Worm (Caenorhabditis elegans) whole organism, L1 larva: Measurements from ENCODE around the gene srw-11.

ENCODE experiments used
- C04F5.9 ChIP-seq: sonication (generic microtip); optimal IDR thresholded peaks from 2 replicates; lab custom pipeline; 2016; ENCODE audit warnings: missing genetic modification characterization, missing compliant biosample characterization
- F16B12.6 ChIP-seq: fragments of 150-350 bp; optimal IDR thresholded peaks from 2 replicates; lab custom pipeline; 2014; ENCODE audit warnings: missing biosample characterization, missing genetic modification characterization
- Y116A8C.19 ChIP-seq: sonication (generic microtip); optimal IDR thresholded peaks from 2 replicates; lab custom pipeline; 2016; ENCODE audit warnings: missing compliant biosample characterization, missing genetic modification characterization, borderline replicate concordance
- aha-1 ChIP-seq: fragments of 150-350 bp; optimal IDR thresholded peaks from 2 replicates; lab custom pipeline; 2014; ENCODE audit warnings: missing biosample characterization, missing genetic modification characterization
- alr-1 ChIP-seq: fragments of 200-800 bp; sonication (Bioruptor generic); optimal IDR thresholded peaks from 2 replicates; lab custom pipeline; 2018; ENCODE audit warnings: borderline replicate concordance, mild to moderate bottlenecking, missing genetic modification characterization, missing compliant biosample characterization
- ama-1 ChIP-seq: fragments of 150-350 bp; optimal IDR thresholded peaks from 2 replicates; lab custom pipeline; 2014
- ceh-63 ChIP-seq: fragments of 200-800 bp; sonication (Bioruptor generic); optimal IDR thresholded peaks from 2 replicates; lab custom pipeline; 2018; ENCODE audit warnings: mild to moderate bottlenecking, missing genetic modification characterization, missing compliant biosample characterization
- ceh-8 ChIP-seq: fragments of 200-800 bp; sonication (Bioruptor generic); optimal IDR thresholded peaks from 2 replicates; lab custom pipeline; 2018; ENCODE audit warnings: mild to moderate bottlenecking, missing genetic modification characterization, moderate library complexity, missing compliant biosample characterization
- ceh-82 ChIP-seq, 3 experiments: fragments of 150-350 bp in 1 of 3; sonication (generic microtip) in 2 of 3; optimal IDR thresholded peaks; 2 replicates each; lab custom pipeline; 2014 to 2017; ENCODE audit warnings: missing biosample characterization in 3 of 3, missing genetic modification characterization in 3 of 3
- ces-1 ChIP-seq: fragments of 150-350 bp; optimal IDR thresholded peaks from 2 replicates; lab custom pipeline; 2014; ENCODE audit warnings: missing biosample characterization, missing genetic modification reagents, missing genetic modification characterization
- dpl-1 ChIP-seq, 3 experiments: fragments of 150-350 bp in 2 of 3; sonication (generic microtip) in 1 of 3; optimal IDR thresholded peaks; 2 replicates each; lab custom pipeline; 2014 to 2017; ENCODE audit warnings: missing biosample characterization in 3 of 3, missing genetic modification characterization in 3 of 3, missing genetic modification reagents in 3 of 3
- dsc-1 ChIP-seq: sonication (generic microtip); optimal IDR thresholded peaks from 2 replicates; lab custom pipeline; 2016; ENCODE audit warnings: mild to moderate bottlenecking, missing genetic modification characterization, missing compliant biosample characterization
- efl-1 ChIP-seq, 4 experiments: fragments of 150-350 bp; optimal IDR thresholded peaks in 3 of 4; peaks in 1 of 4; 1 replicate in 1 of 4; 2 replicates in 3 of 4; lab custom pipeline; 2014; ENCODE audit warnings: missing biosample characterization in 2 of 4, missing genetic modification characterization in 2 of 4, missing genetic modification reagents in 2 of 4
- elt-3 ChIP-seq, 6 experiments: fragments of 150-350 bp in 1 of 6; sonication (generic microtip); optimal IDR thresholded peaks; 2 replicates each; lab custom pipeline; 2017 to 2018; ENCODE audit warnings: missing biosample characterization in 6 of 6, missing genetic modification characterization in 6 of 6, inconsistent platforms in 1 of 6
- ets-5 ChIP-seq: fragments of 200-800 bp; sonication (Bioruptor generic); IDR thresholded peaks from 2 replicates; pipeline ENCODE4 v1.3.6; 2022; ENCODE audit warnings: missing genetic modification characterization, missing compliant biosample characterization
- fkh-10 ChIP-seq: sonication (generic microtip); optimal IDR thresholded peaks from 2 replicates; lab custom pipeline; 2017; ENCODE audit warnings: missing biosample characterization, missing genetic modification reagents, missing genetic modification characterization
- fkh-8 ChIP-seq: sonication (generic microtip); optimal IDR thresholded peaks from 2 replicates; lab custom pipeline; 2016; ENCODE audit warnings: mild to moderate bottlenecking, missing genetic modification characterization, missing compliant biosample characterization
- fos-1 ChIP-seq: fragments of 150-350 bp; optimal IDR thresholded peaks from 2 replicates; lab custom pipeline; 2014; ENCODE audit warnings: missing biosample characterization, missing genetic modification characterization
- grh-1 ChIP-seq: fragments of 200-800 bp; sonication (Bioruptor generic); IDR thresholded peaks from 2 replicates; pipeline ENCODE4 v1.3.6; 2022; ENCODE audit warnings: missing genetic modification reagents, missing genetic modification characterization, missing compliant biosample characterization
- hlh-17 ChIP-seq: fragments of 200-800 bp; sonication (Bioruptor generic); optimal IDR thresholded peaks from 2 replicates; lab custom pipeline; 2018; ENCODE audit warnings: missing genetic modification characterization, mild to moderate bottlenecking, missing compliant biosample characterization, moderate library complexity, borderline replicate concordance
- hlh-4 ChIP-seq: sonication (generic microtip); optimal IDR thresholded peaks from 2 replicates; lab custom pipeline; 2016; ENCODE audit warnings: mild to moderate bottlenecking, missing genetic modification characterization, missing compliant biosample characterization
- hpl-2 ChIP-seq: fragments of 150-350 bp; optimal IDR thresholded peaks from 2 replicates; lab custom pipeline; 2014; ENCODE audit warnings: missing biosample characterization, missing genetic modification reagents, missing genetic modification characterization
- irx-1 ChIP-seq: sonication (generic microtip); optimal IDR thresholded peaks from 2 replicates; lab custom pipeline; 2016; ENCODE audit warnings: missing genetic modification characterization, missing compliant biosample characterization
- lin-39 ChIP-seq: fragments of 150-350 bp; optimal IDR thresholded peaks from 2 replicates; lab custom pipeline; 2014; ENCODE audit warnings: missing biosample characterization, missing genetic modification reagents, missing genetic modification characterization
- lir-3 ChIP-seq: sonication (generic microtip); optimal IDR thresholded peaks from 2 replicates; lab custom pipeline; 2016; ENCODE audit warnings: mild to moderate bottlenecking, missing genetic modification characterization, moderate library complexity, missing compliant biosample characterization; ENCODE audit not compliant: poor library complexity
- lsy-2 ChIP-seq, 2 experiments: fragments of 150-350 bp; optimal IDR thresholded peaks; 2 replicates each; lab custom pipeline; 2014; ENCODE audit warnings: missing biosample characterization in 2 of 2, missing genetic modification characterization in 2 of 2
- mab-9 ChIP-seq: fragments of 200-800 bp; sonication (Bioruptor generic); IDR thresholded peaks from 2 replicates; pipeline ENCODE4 v1.3.6; 2022; ENCODE audit warnings: missing genetic modification reagents, missing genetic modification characterization, missing compliant biosample characterization
- mdl-1 ChIP-seq, 2 experiments: fragments of 150-350 bp; optimal IDR thresholded peaks; 2 replicates each; lab custom pipeline; 2014 to 2017; ENCODE audit warnings: missing biosample characterization in 2 of 2, missing genetic modification characterization in 2 of 2, inconsistent platforms in 1 of 2
- mef-2 ChIP-seq: fragments of 150-350 bp; optimal IDR thresholded peaks from 2 replicates; lab custom pipeline; 2014; ENCODE audit warnings: missing biosample characterization, missing genetic modification characterization
- nhr-19 ChIP-seq: fragments of 200-800 bp; sonication (Bioruptor generic); conservative IDR thresholded peaks from 2 replicates; pipeline ENCODE4 v1.3.6; 2022; ENCODE audit warnings: missing genetic modification characterization, missing compliant biosample characterization
- nhr-237 ChIP-seq: fragments of 150-350 bp; optimal IDR thresholded peaks from 2 replicates; lab custom pipeline; 2014; ENCODE audit warnings: missing biosample characterization, missing genetic modification characterization
- nhr-28 ChIP-seq: fragments of 150-350 bp; optimal IDR thresholded peaks from 2 replicates; lab custom pipeline; 2014; ENCODE audit warnings: missing biosample characterization, missing genetic modification characterization
- nhr-47 ChIP-seq: sonication (generic microtip); optimal IDR thresholded peaks from 2 replicates; lab custom pipeline; 2016; ENCODE audit warnings: mild to moderate bottlenecking, missing genetic modification characterization, moderate library complexity, missing compliant biosample characterization
- nhr-71 ChIP-seq: sonication (generic microtip); optimal IDR thresholded peaks from 2 replicates; lab custom pipeline; 2016; ENCODE audit warnings: mild to moderate bottlenecking, missing genetic modification characterization, moderate library complexity, missing compliant biosample characterization
- nhr-76 ChIP-seq: sonication (generic microtip); optimal IDR thresholded peaks from 2 replicates; lab custom pipeline; 2017; ENCODE audit warnings: missing biosample characterization, missing genetic modification characterization
- nhr-77 ChIP-seq: fragments of 150-350 bp; optimal IDR thresholded peaks from 2 replicates; lab custom pipeline; 2014; ENCODE audit warnings: missing biosample characterization, missing genetic modification characterization
- rnt-1 ChIP-seq: sonication (generic microtip); optimal IDR thresholded peaks from 2 replicates; lab custom pipeline; 2016; ENCODE audit warnings: mild to moderate bottlenecking, missing genetic modification characterization, moderate library complexity, missing compliant biosample characterization
- snpc-4 ChIP-seq: fragments of 150-350 bp; optimal IDR thresholded peaks from 2 replicates; lab custom pipeline; 2014; ENCODE audit warnings: missing biosample characterization, missing genetic modification characterization
- sox-4 ChIP-seq: sonication (generic microtip); optimal IDR thresholded peaks from 2 replicates; lab custom pipeline; 2016; ENCODE audit warnings: missing genetic modification characterization, missing compliant biosample characterization
- swsn-7 ChIP-seq: sonication (generic microtip); optimal IDR thresholded peaks from 2 replicates; lab custom pipeline; 2016; ENCODE audit warnings: missing genetic modification characterization, missing compliant biosample characterization
- tbx-2 ChIP-seq: sonication (generic microtip); optimal IDR thresholded peaks from 2 replicates; lab custom pipeline; 2016; ENCODE audit warnings: missing genetic modification characterization, missing compliant biosample characterization
- unc-130 ChIP-seq: fragments of 150-350 bp; optimal IDR thresholded peaks from 2 replicates; lab custom pipeline; 2017; ENCODE audit warnings: missing biosample characterization, missing genetic modification characterization, inconsistent platforms
- unc-30 ChIP-seq: sonication (generic microtip); optimal IDR thresholded peaks from 2 replicates; lab custom pipeline; 2017; ENCODE audit warnings: missing biosample characterization, missing genetic modification characterization
- unc-62 ChIP-seq: fragments of 150-350 bp; optimal IDR thresholded peaks from 2 replicates; lab custom pipeline; 2014; ENCODE audit warnings: missing biosample characterization, missing genetic modification reagents, missing genetic modification characterization
- unc-86 ChIP-seq: sonication (generic microtip); optimal IDR thresholded peaks from 2 replicates; lab custom pipeline; 2016; ENCODE audit warnings: missing genetic modification characterization, missing compliant biosample characterization
- unc-98 ChIP-seq: fragments of 200-800 bp; sonication (Bioruptor generic); IDR thresholded peaks from 2 replicates; pipeline ENCODE4 v1.3.6; 2022; ENCODE audit warnings: missing genetic modification characterization, missing compliant biosample characterization
- xbp-1 ChIP-seq: sonication (generic microtip); optimal IDR thresholded peaks from 2 replicates; lab custom pipeline; 2016; ENCODE audit warnings: missing genetic modification characterization, missing compliant biosample characterization
- ztf-11 ChIP-seq, 2 experiments: sonication (generic microtip); optimal IDR thresholded peaks; 2 replicates each; lab custom pipeline; 2016 to 2017; ENCODE audit warnings: missing genetic modification characterization in 2 of 2, missing biosample characterization in 1 of 2, missing compliant biosample characterization in 1 of 2
- ztf-4 ChIP-seq: fragments of 150-350 bp; optimal IDR thresholded peaks from 2 replicates; lab custom pipeline; 2014; ENCODE audit warnings: missing biosample characterization, missing genetic modification characterization

Gene srw-11

ce11 chrV:15190903-15191302, 49.2 kb downstream of the srw-11 start, which contains the start of gene Y75B12B.11 (continued):
- TF ChIP-seq dsc-1 = peak; percentile 66
- TF ChIP-seq F16B12.6 (tag; lab: Kevin White, UChicago) = peak; percentile 34
- TF ChIP-seq nhr-28 (tag; lab: Kevin White, UChicago) = no peak
- peak; percentile 40 for TF ChIP-seq unc-86 (tag; lab: Kevin White, UChicago)
- TF ChIP-seq tbx-2 = peak; percentile 66
- peak; percentile 24 for TF ChIP-seq C04F5.9
- peak; percentile 70 for TF ChIP-seq swsn-7 (tag; lab: Kevin White, UChicago)
- no peak for TF ChIP-seq unc-98 (GFP tag; lab: Robert Waterston, UW)
- no peak for TF ChIP-seq lin-39 (tag; lab: Kevin White, UChicago)
- no peak for TF ChIP-seq alr-1 (tag; lab: Kevin White, UChicago)
- TF ChIP-seq fkh-10 (GFP tag; lab: Kevin White, UChicago) = no peak
- TF ChIP-seq sox-4 (tag; lab: Kevin White, UChicago) = no peak
- peak; percentile 57 for TF ChIP-seq xbp-1
- no peak for TF ChIP-seq unc-62 (GFP tag; lab: Kevin White, UChicago)
- peak; percentile 28 for TF ChIP-seq irx-1 (tag; lab: Kevin White, UChicago)
- peak; percentile 56 for TF ChIP-seq snpc-4 (tag; lab: Kevin White, UChicago)
- peak; percentile 51 for TF ChIP-seq lir-3 (tag; lab: Kevin White, UChicago)
- no peak for TF ChIP-seq mab-9 (GFP tag; lab: Robert Waterston, UW)
- no peak for TF ChIP-seq aha-1 (tag; lab: Kevin White, UChicago)
- no peak for TF ChIP-seq nhr-76 (tag; lab: Kevin White, UChicago)
- no peak for TF ChIP-seq unc-130
- TF ChIP-seq fos-1 (tag; lab: Kevin White, UChicago) = peak; percentile 16
- TF ChIP-seq ztf-11 (tag; optimal IDR thresholded peaks at IDR 0.05; lab: Kevin White, UChicago) = peak in 1 of 2 experiments; percentile 33
- TF ChIP-seq ceh-82 (tag; optimal IDR thresholded peaks at IDR 0.05; lab: Kevin White, UChicago) = peak; percentile 33 to 64 (median 37)
- TF ChIP-seq efl-1 (optimal IDR thresholded peaks at IDR 0.05; lab: Kevin White, UChicago) = peak; percentile 57 to 80
- TF ChIP-seq efl-1 (GFP tag; optimal IDR thresholded peaks at IDR 0.05 in 1 of 2; lab: Kevin White, UChicago) = peak; percentile 72 to 98
- no peak for TF ChIP-seq ets-5
- TF ChIP-seq rnt-1 (tag; lab: Kevin White, UChicago) = peak; percentile 85
- TF ChIP-seq nhr-19 = peak; percentile 71
- peak; percentile 60 to 72 (median 70) for TF ChIP-seq dpl-1 (GFP tag; optimal IDR thresholded peaks at IDR 0.05; lab: Kevin White, UChicago)
- TF ChIP-seq mdl-1 (tag; optimal IDR thresholded peaks at IDR 0.05; lab: Kevin White, UChicago) = peak in 1 of 2 experiments; percentile 51
- no peak for TF ChIP-seq hlh-17
- TF ChIP-seq nhr-71 = peak; percentile 87
- peak; percentile 83 for TF ChIP-seq nhr-47 (tag; lab: Kevin White, UChicago)
- TF ChIP-seq lsy-2 (tag; optimal IDR thresholded peaks at IDR 0.05; lab: Kevin White, UChicago) = peak; percentile 57 to 67
- TF ChIP-seq ceh-63 = no peak
- no peak for TF ChIP-seq nhr-237 (tag; lab: Kevin White, UChicago)
- TF ChIP-seq elt-3 (tag; optimal IDR thresholded peaks at IDR 0.05; lab: Kevin White, UChicago) = peak in 2 of 6 experiments; percentile 46 to 48
- peak; percentile 43; the same call in 1 of the 2 replicates for TF ChIP-seq grh-1 (GFP tag; lab: Robert Waterston, UW)
- no peak for TF ChIP-seq ces-1 (GFP tag; lab: Kevin White, UChicago)
- TF ChIP-seq, all 84 proteins: peak for 47

ce11 chrV:15189567-15189966, 50.5 kb downstream of the srw-11 start, which contains the start of gene cyn-3:
Gene cyn-3 (plus strand): TSS chrV:15189927.
- TF ChIP-seq fos-1 (tag; lab: Kevin White, UChicago) (peak; percentile 90), grh-1 (GFP tag; lab: Robert Waterston, UW) (peak; percentile 87), mdl-1 (tag; optimal IDR thresholded peaks at IDR 0.05; lab: Kevin White, UChicago) (peak in 1 of 2 experiments; percentile 85), efl-1 (optimal IDR thresholded peaks at IDR 0.05; lab: Kevin White, UChicago) (peak; percentile 91 to 100), efl-1 (GFP tag; optimal IDR thresholded peaks at IDR 0.05 in 1 of 2; lab: Kevin White, UChicago) (peak; percentile 99 to 100), elt-3 (tag; optimal IDR thresholded peaks at IDR 0.05; lab: Kevin White, UChicago) (peak in 3 of 6 experiments; percentile 29 to 89 (median 83)), ama-1 (lab: Kevin White, UChicago) (peak; percentile 66), hlh-17 (no peak), mab-9 (GFP tag; lab: Robert Waterston, UW) (0 out of 2 replicates have a peak, but pooled peaks have one; percentile 26), lsy-2 (tag; optimal IDR thresholded peaks at IDR 0.05; lab: Kevin White, UChicago) (peak; percentile 91 to 95), dpl-1 (GFP tag; optimal IDR thresholded peaks at IDR 0.05; lab: Kevin White, UChicago) (peak; percentile 99), hlh-4 (tag; lab: Kevin White, UChicago) (no peak), nhr-47 (tag; lab: Kevin White, UChicago) (peak; percentile 95), fkh-8 (peak; percentile 89), Y116A8C.19 (tag; lab: Kevin White, UChicago) (no peak), snpc-4 (tag; lab: Kevin White, UChicago) (peak; percentile 74), nhr-19 (peak; percentile 92), hpl-2 (no peak), unc-30 (tag; lab: Kevin White, UChicago) (no peak), unc-98 (GFP tag; lab: Robert Waterston, UW) (peak; percentile 8; the same call in 1 of the 2 replicates), ceh-8 (peak; percentile 10), mef-2 (tag; lab: Kevin White, UChicago) (peak; percentile 73), ceh-63 (no peak), nhr-77 (peak; percentile 74), ztf-4 (tag; lab: Kevin White, UChicago) (peak; percentile 79)
